Worm (Caenorhabditis elegans) whole organism, L2 larva: Measurements from ENCODE around the gene sri-20.
A peak's percentile ranks its signal among the peaks of the same experiment; 100 is the strongest.

Experiments
- C34F6.9 ChIP-seq: fragments of 150-350 bp; optimal IDR thresholded peaks from 2 replicates; lab custom pipeline; 2014; ENCODE audit warnings: missing biosample characterization, missing genetic modification characterization
- F13H6.1 ChIP-seq: sonication (generic microtip); optimal IDR thresholded peaks from 2 replicates; lab custom pipeline; 2016; ENCODE audit warnings: missing genetic modification characterization, missing compliant biosample characterization
- R02D3.7 ChIP-seq: fragments of 150-350 bp; optimal IDR thresholded peaks from 2 replicates; lab custom pipeline; 2014; ENCODE audit warnings: missing biosample characterization, missing genetic modification characterization
- Y55F3AM.14 ChIP-seq: fragments of 200-800 bp; sonication (Bioruptor generic); optimal IDR thresholded peaks from 2 replicates; lab custom pipeline; 2018; ENCODE audit warnings: mild to moderate bottlenecking, missing genetic modification characterization, missing compliant biosample characterization
- aly-2 ChIP-seq: fragments of 150-350 bp; optimal IDR thresholded peaks from 2 replicates; lab custom pipeline; 2014; ENCODE audit warnings: missing biosample characterization, missing genetic modification characterization
- ama-1 ChIP-seq: fragments of 150-350 bp; optimal IDR thresholded peaks from 2 replicates; lab custom pipeline; 2018; ENCODE audit warnings: inconsistent platforms
- blmp-1 ChIP-seq: sonication (generic microtip); optimal IDR thresholded peaks from 2 replicates; lab custom pipeline; 2017; ENCODE audit warnings: missing genetic modification characterization, mild to moderate bottlenecking, missing compliant biosample characterization, antibody characterized with exemption, moderate library complexity; ENCODE audit not compliant: insufficient read depth
- ceh-16 ChIP-seq: fragments of 150-350 bp; optimal IDR thresholded peaks from 2 replicates; lab custom pipeline; 2014; ENCODE audit warnings: missing biosample characterization, missing genetic modification characterization
- ceh-82 ChIP-seq: fragments of 150-350 bp; optimal IDR thresholded peaks from 2 replicates; lab custom pipeline; 2014; ENCODE audit warnings: missing biosample characterization, missing genetic modification characterization
- crh-2 ChIP-seq: sonication (generic microtip); optimal IDR thresholded peaks from 2 replicates; lab custom pipeline; 2017; ENCODE audit warnings: missing biosample characterization, missing genetic modification characterization
- dmd-4 ChIP-seq: sonication (generic microtip); optimal IDR thresholded peaks from 2 replicates; lab custom pipeline; 2017; ENCODE audit warnings: missing biosample characterization, missing genetic modification characterization
- egl-27 ChIP-seq: sonication (generic microtip); optimal IDR thresholded peaks from 3 replicates; lab custom pipeline; 2017; ENCODE audit warnings: missing biosample characterization, missing genetic modification reagents, missing genetic modification characterization
- elt-1 ChIP-seq: fragments of 150-350 bp; optimal IDR thresholded peaks from 2 replicates; lab custom pipeline; 2014; ENCODE audit warnings: missing biosample characterization, missing genetic modification characterization
- elt-3 ChIP-seq: sonication (generic microtip); optimal IDR thresholded peaks from 2 replicates; lab custom pipeline; 2017; ENCODE audit warnings: missing biosample characterization, missing genetic modification characterization
- fos-1 ChIP-seq: fragments of 150-350 bp; optimal IDR thresholded peaks from 2 replicates; lab custom pipeline; 2014; ENCODE audit warnings: missing biosample characterization, missing genetic modification characterization
- gmeb-1 ChIP-seq: fragments of 150-350 bp; optimal IDR thresholded peaks from 2 replicates; lab custom pipeline; 2014; ENCODE audit warnings: missing biosample characterization, missing genetic modification characterization
- lin-11 ChIP-seq: fragments of 150-350 bp; sonication (generic microtip); optimal IDR thresholded peaks from 2 replicates; lab custom pipeline; 2014; ENCODE audit warnings: missing biosample characterization, missing genetic modification characterization, inconsistent platforms, mixed read lengths
- lin-13 ChIP-seq: fragments of 150-350 bp; optimal IDR thresholded peaks from 2 replicates; lab custom pipeline; 2014; ENCODE audit warnings: missing biosample characterization, missing genetic modification reagents, missing genetic modification characterization
- lin-39 ChIP-seq: fragments of 150-350 bp; optimal IDR thresholded peaks from 2 replicates; lab custom pipeline; 2014; ENCODE audit warnings: missing biosample characterization, missing genetic modification reagents, missing genetic modification characterization
- lsy-2 ChIP-seq, 2 experiments: fragments of 150-350 bp in 1 of 2; sonication (generic microtip) in 1 of 2; optimal IDR thresholded peaks; 2 replicates each; lab custom pipeline; 2014 to 2017; ENCODE audit warnings: missing biosample characterization in 2 of 2, missing genetic modification characterization in 2 of 2
- mab-5 ChIP-seq: fragments of 150-350 bp; optimal IDR thresholded peaks from 2 replicates; lab custom pipeline; 2014; ENCODE audit warnings: missing biosample characterization, missing genetic modification characterization
- mdl-1 ChIP-seq, 2 experiments: fragments of 150-350 bp in 1 of 2; sonication (generic microtip) in 1 of 2; optimal IDR thresholded peaks; 2 replicates each; lab custom pipeline; 2017; ENCODE audit warnings: missing biosample characterization in 2 of 2, missing genetic modification characterization in 2 of 2
- nhr-10 ChIP-seq: sonication (generic microtip); optimal IDR thresholded peaks from 2 replicates; lab custom pipeline; 2017; ENCODE audit warnings: missing biosample characterization, missing genetic modification characterization
- nhr-11 ChIP-seq: fragments of 150-350 bp; optimal IDR thresholded peaks from 2 replicates; lab custom pipeline; 2014; ENCODE audit warnings: missing biosample characterization, missing genetic modification characterization
- nhr-12 ChIP-seq: fragments of 150-350 bp; optimal IDR thresholded peaks from 2 replicates; lab custom pipeline; 2014; ENCODE audit warnings: missing biosample characterization, missing genetic modification characterization
- nhr-129 ChIP-seq: fragments of 150-350 bp; optimal IDR thresholded peaks from 2 replicates; lab custom pipeline; 2014; ENCODE audit warnings: missing biosample characterization, missing genetic modification characterization
- nhr-21 ChIP-seq: fragments of 150-350 bp; optimal IDR thresholded peaks from 2 replicates; lab custom pipeline; 2014; ENCODE audit warnings: missing biosample characterization, missing genetic modification characterization
- nhr-23 ChIP-seq: fragments of 150-350 bp; optimal IDR thresholded peaks from 2 replicates; lab custom pipeline; 2014; ENCODE audit warnings: missing biosample characterization, missing genetic modification reagents, missing genetic modification characterization
- nhr-237 ChIP-seq: fragments of 150-350 bp; optimal IDR thresholded peaks from 2 replicates; lab custom pipeline; 2014; ENCODE audit warnings: missing biosample characterization, missing genetic modification characterization
- nhr-25 ChIP-seq: fragments of 150-350 bp; sonication (generic microtip); optimal IDR thresholded peaks from 3 replicates; lab custom pipeline; 2014; ENCODE audit warnings: missing biosample characterization, missing genetic modification characterization
- nhr-6 ChIP-seq: fragments of 150-350 bp; optimal IDR thresholded peaks from 2 replicates; lab custom pipeline; 2014; ENCODE audit warnings: missing biosample characterization, missing genetic modification characterization
- nhr-77 ChIP-seq: fragments of 150-350 bp; optimal IDR thresholded peaks from 2 replicates; lab custom pipeline; 2014; ENCODE audit warnings: missing biosample characterization, missing genetic modification characterization
- peb-1 ChIP-seq: fragments of 150-350 bp; optimal IDR thresholded peaks from 2 replicates; lab custom pipeline; 2014; ENCODE audit warnings: missing biosample characterization, missing genetic modification characterization
- sem-4 ChIP-seq: fragments of 150-350 bp; optimal IDR thresholded peaks from 2 replicates; lab custom pipeline; 2014; ENCODE audit warnings: missing biosample characterization, missing genetic modification reagents, missing genetic modification characterization
- skn-1 ChIP-seq: sonication (generic microtip); optimal IDR thresholded peaks from 2 replicates; lab custom pipeline; 2017; ENCODE audit warnings: missing biosample characterization, missing genetic modification characterization
- sma-3 ChIP-seq: sonication (generic microtip); optimal IDR thresholded peaks from 2 replicates; lab custom pipeline; 2016; ENCODE audit warnings: missing genetic modification reagents, missing genetic modification characterization, missing compliant biosample characterization
- sma-9 ChIP-seq, 2 experiments: fragments of 150-350 bp in 1 of 2; sonication (generic microtip) in 1 of 2; optimal IDR thresholded peaks; 2 replicates each; lab custom pipeline; 2014 to 2016; ENCODE audit warnings: missing genetic modification characterization in 2 of 2, mild to moderate bottlenecking in 1 of 2, missing biosample characterization in 1 of 2, missing compliant biosample characterization in 1 of 2, missing genetic modification reagents in 1 of 2, moderate library complexity in 1 of 2
- unc-39 ChIP-seq: fragments of 150-350 bp; optimal IDR thresholded peaks from 2 replicates; lab custom pipeline; 2014; ENCODE audit warnings: missing biosample characterization, missing genetic modification characterization
- unc-55 ChIP-seq: fragments of 150-350 bp; sonication (generic microtip); optimal IDR thresholded peaks from 3 replicates; lab custom pipeline; 2014; ENCODE audit warnings: missing biosample characterization, missing genetic modification reagents, missing genetic modification characterization
- unc-62 ChIP-seq: fragments of 150-350 bp; optimal IDR thresholded peaks from 2 replicates; lab custom pipeline; 2014; ENCODE audit warnings: missing biosample characterization, missing genetic modification reagents, missing genetic modification characterization
- zag-1 ChIP-seq: fragments of 150-350 bp; optimal IDR thresholded peaks from 2 replicates; lab custom pipeline; 2014; ENCODE audit warnings: missing biosample characterization, missing genetic modification characterization
- ztf-1 ChIP-seq: fragments of 200-800 bp; sonication (Bioruptor generic); conservative IDR thresholded peaks from 2 replicates; pipeline ENCODE4 v1.3.6; 2022; ENCODE audit warnings: missing genetic modification characterization, missing compliant biosample characterization
- ztf-11 ChIP-seq: sonication (generic microtip); optimal IDR thresholded peaks from 2 replicates; lab custom pipeline; 2017; ENCODE audit warnings: missing biosample characterization, missing genetic modification characterization
- ztf-4 ChIP-seq: fragments of 150-350 bp; optimal IDR thresholded peaks from 2 replicates; lab custom pipeline; 2014; ENCODE audit warnings: missing biosample characterization, missing genetic modification characterization

Gene sri-20

ce11 chrV:10361830-10362397, 6.4 kb upstream of the sri-20 start, which contains the start of gene cash-1 (continued):
- TF ChIP-seq lin-13 (GFP tag; lab: Kevin White, UChicago) (peak; percentile 72), elt-3 (tag; lab: Kevin White, UChicago) (no peak), egl-27 (no peak), nhr-237 (tag; lab: Kevin White, UChicago) (no peak)

- TF ChIP-seq dmd-4 (tag; lab: Kevin White, UChicago) = no peak
- TF ChIP-seq nhr-12 = no peak
- TF ChIP-seq nhr-77 (tag; lab: Kevin White, UChicago) = no peak
- TF ChIP-seq unc-62 (GFP tag; lab: Kevin White, UChicago) = no peak
- TF ChIP-seq elt-3 (tag; lab: Kevin White, UChicago) = no peak
- no peak for TF ChIP-seq ztf-4 (tag; lab: Kevin White, UChicago)
- no peak for TF ChIP-seq mdl-1 (tag; optimal IDR thresholded peaks at IDR 0.05; lab: Kevin White, UChicago)
- TF ChIP-seq elt-1 = no peak
- TF ChIP-seq crh-2 = no peak
- TF ChIP-seq nhr-25 (tag; lab: Kevin White, UChicago) = no peak
- TF ChIP-seq mab-5 (tag; lab: Kevin White, UChicago) = no peak
- TF ChIP-seq, all 48 proteins: peak for 0
These were observed 4.5 kb upstream of the sri-20 start for ce11 chrV:10363834-10364233.

DNA sequence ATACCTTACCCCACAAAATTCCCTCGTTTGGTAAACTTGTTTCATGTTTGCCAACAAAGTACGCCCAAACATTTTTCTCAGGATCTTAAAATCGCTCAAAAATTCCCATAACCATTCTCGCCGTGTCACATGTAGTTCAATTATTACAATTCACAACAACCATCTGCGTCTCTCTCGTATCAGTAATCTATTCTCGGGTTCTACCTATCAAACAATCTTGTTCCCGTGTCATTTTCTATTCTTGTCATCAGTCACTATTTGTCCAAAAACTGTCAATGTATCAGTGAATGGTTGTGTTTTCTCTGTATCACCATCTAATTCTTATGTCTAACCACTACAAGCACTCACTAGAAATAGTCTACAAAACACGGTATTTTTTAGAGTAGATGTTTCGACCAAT, 2.8 kb downstream of the sri-20 start:
- no peak for TF ChIP-seq nhr-6 (tag; lab: Kevin White, UChicago)
- peak; percentile 68 for TF ChIP-seq sma-9 (GFP tag; optimal IDR thresholded peaks at IDR 0.05; lab: Kevin White, UChicago)
- TF ChIP-seq sma-9 (tag; optimal IDR thresholded peaks at IDR 0.05; lab: Kevin White, UChicago) = no peak
- no peak for TF ChIP-seq R02D3.7 (tag; lab: Kevin White, UChicago)
- TF ChIP-seq zag-1 (tag; lab: Kevin White, UChicago) = no peak
- TF ChIP-seq blmp-1 (tag; lab: Kevin White, UChicago) = no peak
- TF ChIP-seq nhr-21 (tag; lab: Kevin White, UChicago) = no peak
- no peak for TF ChIP-seq lsy-2 (tag; optimal IDR thresholded peaks at IDR 0.05; lab: Kevin White, UChicago)
- no peak for TF ChIP-seq mdl-1 (tag; optimal IDR thresholded peaks at IDR 0.05; lab: Kevin White, UChicago)
- TF ChIP-seq unc-39 (tag; lab: Kevin White, UChicago) = no peak
- TF ChIP-seq crh-2 = peak; percentile 45
- no peak for TF ChIP-seq ztf-1 (GFP tag; lab: Robert Waterston, UW)
- TF ChIP-seq ceh-16 (tag; lab: Kevin White, UChicago) = no peak
- peak; percentile 64 for TF ChIP-seq gmeb-1
- TF ChIP-seq lin-11 (tag; lab: Kevin White, UChicago) = no peak
- TF ChIP-seq C34F6.9 (tag; lab: Kevin White, UChicago) = no peak
- no peak for TF ChIP-seq Y55F3AM.14 (GFP tag; lab: Kevin White, UChicago)
- no peak for TF ChIP-seq nhr-12
- no peak for TF ChIP-seq egl-27
- TF ChIP-seq ztf-4 (tag; lab: Kevin White, UChicago) = no peak
- peak; percentile 76 for TF ChIP-seq fos-1 (tag; lab: Kevin White, UChicago)
- TF ChIP-seq ceh-82 (tag; lab: Kevin White, UChicago) = no peak
- TF ChIP-seq nhr-25 (tag; lab: Kevin White, UChicago) = peak; percentile 22
- peak; percentile 61 for TF ChIP-seq sma-3 (GFP tag; lab: Kevin White, UChicago)
- no peak for TF ChIP-seq skn-1
- TF ChIP-seq lin-39 (tag; lab: Kevin White, UChicago) = no peak
- TF ChIP-seq nhr-11 (tag; lab: Kevin White, UChicago) = no peak
- TF ChIP-seq unc-55 (GFP tag; lab: Kevin White, UChicago) = no peak
- TF ChIP-seq ama-1 = no peak
- TF ChIP-seq nhr-237 (tag; lab: Kevin White, UChicago) = no peak
- no peak for TF ChIP-seq elt-3 (tag; lab: Kevin White, UChicago)
- no peak for TF ChIP-seq aly-2
- no peak for TF ChIP-seq sem-4 (tag; lab: Kevin White, UChicago)
- no peak for TF ChIP-seq F13H6.1
- no peak for TF ChIP-seq nhr-23 (tag; lab: Kevin White, UChicago)
- TF ChIP-seq lin-13 (GFP tag; lab: Kevin White, UChicago) = no peak
- no peak for TF ChIP-seq ztf-11
- no peak for TF ChIP-seq peb-1 (tag; lab: Kevin White, UChicago)
- peak; percentile 11 for TF ChIP-seq nhr-129
- TF ChIP-seq nhr-10 (tag; lab: Kevin White, UChicago) = no peak
